4 worm cellular contexts compared by ENCODE assay signal in the genomic region with DNA sequence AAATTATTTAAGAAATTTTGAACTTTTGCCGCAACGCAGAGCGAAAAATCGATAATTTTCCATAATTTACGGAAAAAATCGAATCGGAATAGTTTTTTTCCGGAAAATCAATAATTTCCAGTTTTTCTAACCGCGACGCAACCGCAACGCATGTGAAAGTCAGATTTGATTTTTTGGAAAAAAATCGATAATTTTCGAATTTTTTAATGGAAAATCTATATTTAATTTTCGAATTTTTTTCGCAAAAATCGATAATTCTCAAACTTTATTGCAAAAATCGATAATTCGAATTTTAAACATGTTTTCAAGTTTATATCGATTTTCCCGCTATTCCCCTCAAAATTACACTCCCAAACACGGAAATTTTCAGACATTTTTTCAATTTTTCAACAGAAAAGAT.
TF ChIP-seq lines count a peak whose summit lies in the region.

No protein-coding gene starts in this region.

TF ChIP-seq in whole organism, L3 larva, 47 proteins besides CTCF, POLR2A, EP300 and RAD21:
- peak; percentile 86 for TF ChIP-seq ceh-28 (tag; optimal IDR thresholded peaks at IDR 0.05; lab: Kevin White, UChicago)
- TF ChIP-seq zag-1 (tag; optimal IDR thresholded peaks at IDR 0.05; lab: Kevin White, UChicago), result no peak

TF ChIP-seq in whole organism, L4 larva, 104 proteins besides CTCF, POLR2A, EP300 and RAD21:
- TF ChIP-seq Y48G9A.11 (GFP tag; IDR thresholded peaks at IDR 0.05; lab: Robert Waterston, UW), result no peak
- peak; percentile 77 for TF ChIP-seq ceh-28 (tag; optimal IDR thresholded peaks at IDR 0.05; lab: Kevin White, UChicago)
- TF ChIP-seq nhr-42 (GFP tag; IDR thresholded peaks at IDR 0.05; lab: Robert Waterston, UW), result no peak
- TF ChIP-seq nhr-10 (tag; optimal IDR thresholded peaks at IDR 0.05; lab: Kevin White, UChicago), result no peak
- no peak for TF ChIP-seq sdz-12 (GFP tag; optimal IDR thresholded peaks at IDR 0.05; lab: Kevin White, UChicago)

TF ChIP-seq in whole organism, late embryonic, 69 proteins besides CTCF, POLR2A, EP300 and RAD21:
- TF ChIP-seq pax-1 (tag; optimal IDR thresholded peaks at IDR 0.05; lab: Kevin White, UChicago), result no peak
- TF ChIP-seq ceh-48 (tag; optimal IDR thresholded peaks at IDR 0.05; lab: Kevin White, UChicago), result peak; percentile 6

TF ChIP-seq in whole organism, midembryonic, 9 proteins besides CTCF, POLR2A, EP300 and RAD21:
- peak; percentile 77; the same call in 1 of the 2 replicates for TF ChIP-seq T22C8.4 (GFP tag; IDR thresholded peaks at IDR 0.05; lab: Robert Waterston, UW)
- TF ChIP-seq flt-1 (GFP tag; IDR thresholded peaks at IDR 0.05; lab: Robert Waterston, UW), result no peak
- no peak for TF ChIP-seq cog-1 (tag; optimal IDR thresholded peaks at IDR 0.05; lab: Kevin White, UChicago)
- no peak for TF ChIP-seq tab-1 (GFP tag; IDR thresholded peaks at IDR 0.05; lab: Robert Waterston, UW)
